Fruit fly (Drosophila melanogaster) whole organism, embryonic: Measurements from ENCODE around the gene Pka-C1.

Source experiments
- Antp ChIP-seq: fragments of 200-800 bp; sonication (Bioruptor generic); optimal IDR thresholded peaks from 3 replicates; lab custom pipeline; 2016; ENCODE audit warnings: missing biosample characterization, missing genetic modification characterization
- B-H1 ChIP-seq: fragments of 200-800 bp; sonication (Bioruptor generic); IDR thresholded peaks from 3 replicates; pipeline ENCODE4 v1.3.6; 2022; ENCODE audit warnings: missing biosample characterization, missing genetic modification characterization
- BEAF-32 ChIP-seq: fragments of 200-800 bp; sonication (Bioruptor generic); optimal IDR thresholded peaks from 3 replicates; lab custom pipeline; 2017; ENCODE audit warnings: missing biosample characterization, missing genetic modification characterization, mild to moderate bottlenecking, moderate library complexity, missing genetic modification reagents
- C15 ChIP-seq: fragments of 200-800 bp; sonication (Bioruptor generic); IDR thresholded peaks from 3 replicates; pipeline ENCODE4 v1.3.6; 2022; ENCODE audit warnings: missing biosample characterization, missing genetic modification characterization
- CG11093 ChIP-seq: fragments of 200-800 bp; sonication (Bioruptor generic); IDR thresholded peaks from 3 replicates; pipeline ENCODE4 v1.3.6; 2022; ENCODE audit warnings: missing biosample characterization, missing genetic modification characterization
- CG11695 ChIP-seq: fragments of 200-800 bp; sonication (Bioruptor generic); IDR thresholded peaks from 3 replicates; pipeline ENCODE4 v1.3.6; 2022; ENCODE audit warnings: missing biosample characterization, missing genetic modification characterization
- CG12104 ChIP-seq: fragments of 200-800 bp; sonication (Bioruptor generic); optimal IDR thresholded peaks from 3 replicates; lab custom pipeline; 2016; ENCODE audit warnings: missing biosample characterization, missing genetic modification characterization
- CG12236 ChIP-seq: fragments of 200-800 bp; sonication (Bioruptor generic); optimal IDR thresholded peaks from 2 replicates; lab custom pipeline; 2016; ENCODE audit warnings: missing biosample characterization, missing genetic modification characterization
- CG13424 ChIP-seq: fragments of 200-800 bp; sonication (Bioruptor generic); optimal IDR thresholded peaks from 2 replicates; lab custom pipeline; 2019; ENCODE audit warnings: missing biosample characterization, mild to moderate bottlenecking, missing genetic modification characterization, moderate library complexity
- CG15011 ChIP-seq: fragments of 200-800 bp; sonication (Bioruptor generic); optimal IDR thresholded peaks from 3 replicates; lab custom pipeline; 2018; ENCODE audit warnings: missing biosample characterization, mild to moderate bottlenecking, missing genetic modification characterization
- CG1529 ChIP-seq: fragments of 200-800 bp; sonication (Bioruptor generic); optimal IDR thresholded peaks from 3 replicates; lab custom pipeline; 2018; ENCODE audit warnings: missing biosample characterization, missing genetic modification characterization
- CG16813 ChIP-seq: fragments of 200-800 bp; sonication (Bioruptor generic); IDR thresholded peaks from 3 replicates; pipeline ENCODE4 v1.3.6; 2022; ENCODE audit warnings: missing biosample characterization, missing genetic modification characterization; ENCODE audit not compliant: partially characterized antibody
- CG31224 ChIP-seq: fragments of 200-800 bp; sonication (Bioruptor generic); IDR thresholded peaks from 2 replicates; pipeline ENCODE4 v1.3.6; 2022; ENCODE audit warnings: missing biosample characterization, missing genetic modification characterization
- CG4282 ChIP-seq: fragments of 200-800 bp; sonication (Bioruptor generic); optimal IDR thresholded peaks from 2 replicates; lab custom pipeline; 2016; ENCODE audit warnings: missing biosample characterization, missing genetic modification characterization
- CG4424 ChIP-seq: fragments of 200-800 bp; sonication (Bioruptor generic); optimal IDR thresholded peaks from 3 replicates; lab custom pipeline; 2016; ENCODE audit warnings: missing biosample characterization, missing genetic modification characterization
- CG6272 ChIP-seq: fragments of 200-800 bp; sonication (Bioruptor generic); IDR thresholded peaks from 2 replicates; pipeline ENCODE4 v1.3.6; 2022; ENCODE audit warnings: missing biosample characterization, missing genetic modification characterization
- CG6654 ChIP-seq: fragments of 200-800 bp; sonication (Bioruptor generic); optimal IDR thresholded peaks from 2 replicates; lab custom pipeline; 2017; ENCODE audit warnings: missing biosample characterization, mild to moderate bottlenecking, missing genetic modification characterization
- CG6813 ChIP-seq: fragments of 200-800 bp; sonication (Bioruptor generic); optimal IDR thresholded peaks from 2 replicates; lab custom pipeline; 2017; ENCODE audit warnings: missing biosample characterization, missing genetic modification characterization, mild to moderate bottlenecking, moderate library complexity, missing genetic modification reagents
- CG7357 ChIP-seq: fragments of 200-800 bp; sonication (Bioruptor generic); IDR thresholded peaks from 3 replicates; pipeline ENCODE4 v1.3.6; 2022; ENCODE audit warnings: missing biosample characterization, missing genetic modification characterization
- CG7928 ChIP-seq: fragments of 200-800 bp; sonication (Bioruptor generic); optimal IDR thresholded peaks from 2 replicates; lab custom pipeline; 2017; ENCODE audit warnings: missing biosample characterization, mild to moderate bottlenecking, missing genetic modification characterization
- Dbx ChIP-seq: fragments of 200-800 bp; sonication (Bioruptor generic); IDR thresholded peaks from 3 replicates; pipeline ENCODE4 v1.3.6; 2022; ENCODE audit warnings: missing biosample characterization, missing genetic modification characterization
- Dp ChIP-seq: fragments of 200-800 bp; sonication (Bioruptor generic); optimal IDR thresholded peaks from 2 replicates; lab custom pipeline; 2018; ENCODE audit warnings: missing biosample characterization, mild to moderate bottlenecking, missing genetic modification characterization, moderate library complexity
- ERR ChIP-seq: fragments of 200-800 bp; sonication (Bioruptor generic); optimal IDR thresholded peaks from 2 replicates; lab custom pipeline; 2016; ENCODE audit warnings: missing biosample characterization, missing genetic modification characterization
- Fer1 ChIP-seq: fragments of 200-800 bp; sonication (Bioruptor generic); optimal IDR thresholded peaks from 2 replicates; lab custom pipeline; 2017; ENCODE audit warnings: missing biosample characterization, mild to moderate bottlenecking, missing genetic modification characterization
- Fer3 ChIP-seq: fragments of 200-800 bp; sonication (Bioruptor generic); optimal IDR thresholded peaks from 2 replicates; lab custom pipeline; 2018; ENCODE audit warnings: missing biosample characterization, mild to moderate bottlenecking, missing genetic modification characterization, moderate library complexity
- Gug ChIP-seq: fragments of 200-800 bp; sonication (Bioruptor generic); IDR thresholded peaks from 4 replicates; pipeline ENCODE4 v1.3.6; 2022; ENCODE audit warnings: missing biosample characterization, missing genetic modification characterization
- Kr ChIP-seq: fragments of 200-800 bp; sonication (Bioruptor generic); optimal IDR thresholded peaks from 2 replicates; lab custom pipeline; 2017; ENCODE audit warnings: missing biosample characterization, mild to moderate bottlenecking, missing genetic modification characterization
- NFAT ChIP-seq: fragments of 200-800 bp; sonication (Bioruptor generic); IDR thresholded peaks from 2 replicates; pipeline ENCODE4 v1.3.6; 2022; ENCODE audit warnings: missing biosample characterization, missing genetic modification characterization
- Neu2 ChIP-seq: fragments of 200-800 bp; sonication (Bioruptor generic); optimal IDR thresholded peaks from 3 replicates; lab custom pipeline; 2016; ENCODE audit warnings: missing biosample characterization, missing genetic modification characterization, borderline replicate concordance
- Rx ChIP-seq: fragments of 200-800 bp; sonication (Bioruptor generic); IDR thresholded peaks from 2 replicates; pipeline ENCODE4 v1.3.6; 2022; ENCODE audit warnings: missing biosample characterization, missing genetic modification characterization
- Sox100B ChIP-seq: fragments of 200-800 bp; sonication (Bioruptor generic); optimal IDR thresholded peaks from 3 replicates; lab custom pipeline; 2018; ENCODE audit warnings: missing biosample characterization, mild to moderate bottlenecking, missing genetic modification characterization
- abd-A ChIP-seq: fragments of 200-800 bp; sonication (Bioruptor generic); optimal IDR thresholded peaks from 3 replicates; lab custom pipeline; 2019; ENCODE audit warnings: missing biosample characterization, mild to moderate bottlenecking, missing genetic modification characterization, moderate library complexity
- ac ChIP-seq: fragments of 200-800 bp; sonication (Bioruptor generic); optimal IDR thresholded peaks from 3 replicates; lab custom pipeline; 2017; ENCODE audit warnings: missing biosample characterization, mild to moderate bottlenecking, missing genetic modification characterization
- al ChIP-seq: fragments of 200-800 bp; sonication (Bioruptor generic); IDR thresholded peaks from 2 replicates; pipeline ENCODE4 v1.3.6; 2022; ENCODE audit warnings: missing biosample characterization, missing genetic modification characterization
- ap ChIP-seq: fragments of 200-800 bp; sonication (Bioruptor generic); IDR thresholded peaks from 2 replicates; pipeline ENCODE4 v1.3.6; 2022; ENCODE audit warnings: missing biosample characterization, missing genetic modification characterization
- fd64A ChIP-seq: fragments of 200-800 bp; sonication (Bioruptor generic); optimal IDR thresholded peaks from 3 replicates; lab custom pipeline; 2018; ENCODE audit warnings: missing biosample characterization, mild to moderate bottlenecking, missing genetic modification characterization
- gcm ChIP-seq: fragments of 200-800 bp; sonication (Bioruptor generic); optimal IDR thresholded peaks from 2 replicates; lab custom pipeline; 2019; ENCODE audit warnings: missing biosample characterization, mild to moderate bottlenecking, missing genetic modification characterization, moderate library complexity
- gfzf ChIP-seq: fragments of 200-800 bp; sonication (Bioruptor generic); optimal IDR thresholded peaks from 2 replicates; lab custom pipeline; 2016; ENCODE audit warnings: missing biosample characterization, mild to moderate bottlenecking, missing genetic modification characterization, moderate library complexity
- grau ChIP-seq: fragments of 200-800 bp; optimal IDR thresholded peaks from 3 replicates; lab custom pipeline; 2019; ENCODE audit warnings: missing biosample characterization, mild to moderate bottlenecking, missing genetic modification characterization, moderate library complexity
- grn ChIP-seq: fragments of 200-800 bp; sonication (Bioruptor generic); optimal IDR thresholded peaks from 3 replicates; lab custom pipeline; 2017; ENCODE audit warnings: missing biosample characterization, missing genetic modification characterization
- lab ChIP-seq: fragments of 200-800 bp; sonication (Bioruptor generic); optimal IDR thresholded peaks from 3 replicates; lab custom pipeline; 2017; ENCODE audit warnings: missing biosample characterization, missing genetic modification characterization, mild to moderate bottlenecking, moderate library complexity, missing genetic modification reagents
- luna ChIP-seq: fragments of 200-800 bp; sonication (Bioruptor generic); optimal IDR thresholded peaks from 2 replicates; lab custom pipeline; 2016; ENCODE audit warnings: missing biosample characterization, missing genetic modification characterization
- nerfin-2 ChIP-seq: fragments of 200-800 bp; sonication (Bioruptor generic); IDR thresholded peaks from 2 replicates; pipeline ENCODE4 v1.3.6; 2022; ENCODE audit warnings: missing biosample characterization, missing genetic modification characterization; ENCODE audit not compliant: partially characterized antibody
- pan ChIP-seq, 4 experiments: fragments of >200 bp in 3 of 4; fragments of 200-800 bp in 1 of 4; sonication (Bioruptor generic) in 1 of 4; optimal IDR thresholded peaks in 3 of 4; IDR thresholded peaks in 1 of 4; 2 replicates each; pipeline versions ENCODE4 v1.3.6 to Lab custom; 2017 to 2022; ENCODE audit warnings: missing biosample characterization in 2 of 4, missing genetic modification characterization in 2 of 4, mixed read lengths in 1 of 4
- pzg ChIP-seq: fragments of 200-800 bp; sonication (Bioruptor generic); optimal IDR thresholded peaks from 3 replicates; lab custom pipeline; 2018; ENCODE audit warnings: missing biosample characterization, mild to moderate bottlenecking, missing genetic modification characterization, moderate library complexity
- repo ChIP-seq: fragments of 200-800 bp; sonication (Bioruptor generic); optimal IDR thresholded peaks from 2 replicates; lab custom pipeline; 2016; ENCODE audit warnings: missing biosample characterization, missing genetic modification characterization
- shn ChIP-seq: fragments of 200-800 bp; sonication (Bioruptor generic); optimal IDR thresholded peaks from 3 replicates; lab custom pipeline; 2016; ENCODE audit warnings: missing biosample characterization, missing genetic modification characterization
- twi ChIP-seq: fragments of 200-800 bp; optimal IDR thresholded peaks from 2 replicates; lab custom pipeline; 2019; ENCODE audit warnings: missing biosample characterization, mild to moderate bottlenecking, missing genetic modification characterization, moderate library complexity
- usp ChIP-seq: fragments of >200 bp; optimal IDR thresholded peaks from 2 replicates; lab custom pipeline; 2017; ENCODE audit warnings: missing biosample characterization, missing genetic modification characterization
- zfh2 ChIP-seq: fragments of 200-800 bp; sonication (Bioruptor generic); optimal IDR thresholded peaks from 2 replicates; lab custom pipeline; 2016; ENCODE audit warnings: missing biosample characterization, missing genetic modification characterization

Gene Pka-C1

dm6 chr2L:9693924-9694610 lies 5.0 kb downstream of the Pka-C1 start (continued):
- TF ChIP-seq CG1529 (GFP tag; lab: Kevin White, UChicago) (no peak), Sox100B (no peak), ac (no peak), repo (GFP tag; lab: Kevin White, UChicago) (no peak), NFAT (no peak), pzg (GFP tag; lab: Kevin White, UChicago) (no peak), gcm (GFP tag; lab: Kevin White, UChicago) (no peak), CG12104 (no peak), CG12236 (GFP tag; lab: Kevin White, UChicago) (no peak), CG7357 (GFP tag; lab: Robert Waterston, UW) (no peak), zfh2 (GFP tag; lab: Kevin White, UChicago) (no peak), Rx (GFP tag; lab: Robert Waterston, UW) (no peak), CG11695 (no peak), CG4424 (GFP tag; lab: Kevin White, UChicago) (no peak), usp (GFP tag; lab: Kevin White, UChicago) (no peak), abd-A (no peak), CG16813 (GFP tag; lab: Robert Waterston, UW) (no peak), twi (peak; percentile 7), Antp (GFP tag; lab: Kevin White, UChicago) (no peak), al (no peak), Gug (GFP tag; lab: Robert Waterston, UW) (no peak), CG11093 (GFP tag; lab: Robert Waterston, UW) (no peak), grau (tag; lab: Kevin White, UChicago) (no peak), B-H1 (no peak), Neu2 (GFP tag; lab: Kevin White, UChicago) (no peak), C15 (GFP tag; lab: Robert Waterston, UW) (no peak), Fer3 (tag; lab: Kevin White, UChicago) (no peak), CG6813 (GFP tag; lab: Kevin White, UChicago) (peak; percentile 21), CG7928 (GFP tag; lab: Kevin White, UChicago) (no peak), luna (GFP tag; lab: Kevin White, UChicago) (no peak), CG13424 (tag; lab: Kevin White, UChicago) (no peak), Dbx (GFP tag; lab: Robert Waterston, UW) (no peak), CG4282 (GFP tag; lab: Kevin White, UChicago) (no peak), shn (GFP tag; lab: Kevin White, UChicago) (no peak), fd64A (GFP tag; lab: Kevin White, UChicago) (no peak), ERR (GFP tag; lab: Kevin White, UChicago) (peak; percentile 72), CG15011 (GFP tag; lab: Kevin White, UChicago) (no peak), nerfin-2 (no peak), CG6272 (no peak), pan (optimal IDR thresholded peaks at IDR 0.05; lab: Kevin White, UChicago) (no peak), pan (GFP tag; optimal IDR thresholded peaks at IDR 0.05 in 1 of 2, IDR thresholded peaks at IDR 0.05 in 1 of 2) (no peak), CG31224 (no peak), BEAF-32 (GFP tag; lab: Kevin White, UChicago) (no peak), grn (GFP tag; lab: Kevin White, UChicago) (peak; percentile 80), CG6654 (no peak), ap (no peak), lab (GFP tag; lab: Kevin White, UChicago) (peak; percentile 86), Dp (GFP tag; lab: Kevin White, UChicago) (no peak), Fer1 (GFP tag; lab: Kevin White, UChicago) (peak; percentile 21), gfzf (GFP tag; lab: Kevin White, UChicago) (no peak), Kr (GFP tag; lab: Kevin White, UChicago) (no peak)
